Worm (Caenorhabditis elegans): ENCODE data around the gene Y69A2AR.32.

DNA sequence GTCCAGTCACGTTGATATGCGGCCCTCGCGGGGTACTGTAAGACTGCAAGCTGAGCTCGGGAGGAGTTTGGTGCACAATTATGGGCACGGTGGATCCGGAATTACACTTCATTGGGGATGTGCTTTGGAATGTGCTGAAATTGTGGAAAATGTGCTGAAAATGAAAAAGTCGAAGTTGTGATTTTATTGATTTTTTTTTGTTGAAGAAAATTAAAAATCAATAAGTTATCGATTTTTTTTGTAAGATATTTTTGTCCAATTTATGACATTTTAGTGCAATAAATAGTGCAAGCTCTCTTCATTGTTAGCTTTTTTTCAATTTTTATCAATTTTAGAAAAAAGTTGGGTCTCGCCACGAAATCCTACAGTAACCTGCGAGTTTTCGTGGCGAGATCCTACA is 6.6 kb downstream of the Y69A2AR.32 start:
- no peak for TF ChIP-seq ceh-6 (GFP tag; optimal IDR thresholded peaks at IDR 0.05)
- no peak for TF ChIP-seq pqm-1 (tag; optimal IDR thresholded peaks at IDR 0.05)

All from whole organism, late embryonic.